Fruit fly (Drosophila melanogaster) whole organism, wandering third instar larva: ENCODE measurements around the gene CG7295.

ENCODE experiments used
- Abd-B ChIP-seq: fragments of >200 bp; optimal IDR thresholded peaks from 2 replicates; lab custom pipeline; 2017; ENCODE audit warnings: missing biosample characterization, missing genetic modification characterization
- CG32264 ChIP-seq: fragments of 200-800 bp; sonication (Bioruptor generic); optimal IDR thresholded peaks from 2 replicates; lab custom pipeline; 2016; ENCODE audit warnings: missing biosample characterization, missing genetic modification characterization
- Dfd ChIP-seq: fragments of >200 bp; optimal IDR thresholded peaks from 2 replicates; lab custom pipeline; 2017; ENCODE audit warnings: missing biosample characterization, missing genetic modification characterization
- Dif ChIP-seq: fragments of 200-275, 200-300 bp; sonication (Bioruptor generic); optimal IDR thresholded peaks from 2 replicates; lab custom pipeline; 2018; ENCODE audit warnings: missing biosample characterization, missing genetic modification characterization; ENCODE audit not compliant: partially characterized antibody
- GATAd ChIP-seq: sonication (Bioruptor generic); optimal IDR thresholded peaks from 2 replicates; lab custom pipeline; 2016; ENCODE audit warnings: missing biosample characterization, missing genetic modification characterization
- HLH106 ChIP-seq: fragments of 200-800 bp; optimal IDR thresholded peaks from 3 replicates; lab custom pipeline; 2019; ENCODE audit warnings: missing biosample characterization, mild to moderate bottlenecking, missing genetic modification characterization, moderate library complexity
- Hnf4 ChIP-seq: fragments of 200-800 bp; sonication (Bioruptor generic); optimal IDR thresholded peaks from 2 replicates; lab custom pipeline; 2016; ENCODE audit warnings: missing biosample characterization, mild to moderate bottlenecking, missing genetic modification characterization
- Hr78 ChIP-seq: fragments of >200 bp; optimal IDR thresholded peaks from 2 replicates; lab custom pipeline; 2017; ENCODE audit warnings: missing biosample characterization, missing genetic modification characterization
- Jra ChIP-seq: sonication (Bioruptor generic); optimal IDR thresholded peaks from 2 replicates; lab custom pipeline; 2016; ENCODE audit warnings: missing biosample characterization, missing genetic modification characterization
- Mio ChIP-seq: sonication (Bioruptor generic); optimal IDR thresholded peaks from 2 replicates; lab custom pipeline; 2016; ENCODE audit warnings: missing biosample characterization, missing genetic modification characterization
- Myc ChIP-seq: fragments of >200 bp; optimal IDR thresholded peaks from 2 replicates; lab custom pipeline; 2017
- N ChIP-seq: fragments of >200 bp; optimal IDR thresholded peaks from 2 replicates; lab custom pipeline; 2018; ENCODE audit warnings: missing biosample characterization, missing external identifiers, missing genetic modification characterization
- Rel ChIP-seq, 2 experiments: fragments of 200-800 bp; sonication (Bioruptor generic) in 1 of 2; optimal IDR thresholded peaks; 2 replicates in 1 of 2; 3 replicates in 1 of 2; lab custom pipeline; 2016 to 2019; ENCODE audit warnings: mild to moderate bottlenecking in 2 of 2, missing biosample characterization in 2 of 2, missing genetic modification characterization in 2 of 2, moderate library complexity in 1 of 2
- Sp1 ChIP-seq: fragments of 200-800 bp; sonication (Bioruptor generic); optimal IDR thresholded peaks from 3 replicates; lab custom pipeline; 2019; ENCODE audit warnings: missing biosample characterization, mild to moderate bottlenecking, missing genetic modification characterization, moderate library complexity
- Vsx2 ChIP-seq: fragments of 200-300, 225-300 bp; sonication (Bioruptor generic); optimal IDR thresholded peaks from 2 replicates; lab custom pipeline; 2018; ENCODE audit warnings: missing biosample characterization, missing genetic modification characterization; ENCODE audit not compliant: partially characterized antibody
- br ChIP-seq: fragments of 200-800 bp; sonication (Bioruptor generic); optimal IDR thresholded peaks from 2 replicates; lab custom pipeline; 2016; ENCODE audit warnings: missing biosample characterization, missing genetic modification characterization
- brk ChIP-seq: fragments of 200-800 bp; sonication (Bioruptor generic); optimal IDR thresholded peaks from 2 replicates; lab custom pipeline; 2016; ENCODE audit warnings: missing biosample characterization, mild to moderate bottlenecking, missing genetic modification characterization
- dl ChIP-seq, 2 experiments: fragments of 175-275, 200-275 bp in 1 of 2; fragments of 200-275 bp in 1 of 2; sonication (Bioruptor generic); optimal IDR thresholded peaks; lab custom pipeline; 2018; ENCODE audit warnings: mild to moderate bottlenecking in 2 of 2, missing biosample characterization in 2 of 2, missing genetic modification characterization in 2 of 2, moderate library complexity in 2 of 2; ENCODE audit not compliant: partially characterized antibody in 2 of 2, insufficient read depth in 1 of 2
- dmrt93B ChIP-seq: fragments of 200-800 bp; sonication (Bioruptor generic); optimal IDR thresholded peaks from 2 replicates; lab custom pipeline; 2018; ENCODE audit warnings: missing biosample characterization, mild to moderate bottlenecking, missing genetic modification characterization
- dsf ChIP-seq: sonication (Bioruptor generic); optimal IDR thresholded peaks from 2 replicates; lab custom pipeline; 2016; ENCODE audit warnings: missing biosample characterization, missing genetic modification characterization, borderline replicate concordance
- ey ChIP-seq: fragments of 200-800 bp; sonication (Bioruptor generic); optimal IDR thresholded peaks from 2 replicates; lab custom pipeline; 2016; ENCODE audit warnings: missing biosample characterization, missing genetic modification characterization
- foxo ChIP-seq, 2 experiments: fragments of 200-800 bp; sonication (Bioruptor generic); optimal IDR thresholded peaks; 2 replicates in 1 of 2; 3 replicates in 1 of 2; lab custom pipeline; 2016 to 2017; ENCODE audit warnings: missing biosample characterization in 2 of 2, missing genetic modification characterization in 2 of 2
- fru ChIP-seq: fragments of 200-800 bp; sonication (Bioruptor generic); optimal IDR thresholded peaks from 3 replicates; lab custom pipeline; 2016; ENCODE audit warnings: missing biosample characterization, mild to moderate bottlenecking, missing genetic modification characterization
- h ChIP-seq: fragments of 200-800 bp; sonication (Bioruptor generic); optimal IDR thresholded peaks from 3 replicates; lab custom pipeline; 2016; ENCODE audit warnings: missing biosample characterization, mild to moderate bottlenecking, missing genetic modification characterization
- jim ChIP-seq: fragments of 175-275, 200-325 bp; sonication (Bioruptor generic); optimal IDR thresholded peaks from 2 replicates; lab custom pipeline; 2016; ENCODE audit warnings: missing biosample characterization, mild to moderate bottlenecking, missing genetic modification characterization
- lola ChIP-seq: fragments of >200 bp; optimal IDR thresholded peaks from 2 replicates; lab custom pipeline; 2017; ENCODE audit warnings: missing biosample characterization, missing genetic modification characterization
- psq ChIP-seq: fragments of 200-800 bp; sonication (Bioruptor generic); optimal IDR thresholded peaks from 3 replicates; lab custom pipeline; 2017; ENCODE audit warnings: missing biosample characterization, mild to moderate bottlenecking, missing genetic modification characterization, moderate library complexity
- rgr ChIP-seq: fragments of 200-800 bp; sonication (Bioruptor generic); optimal IDR thresholded peaks from 3 replicates; lab custom pipeline; 2016; ENCODE audit warnings: missing biosample characterization, mild to moderate bottlenecking, missing genetic modification characterization
- sage ChIP-seq: fragments of 200-800 bp; sonication (Bioruptor generic); optimal IDR thresholded peaks from 2 replicates; lab custom pipeline; 2016; ENCODE audit warnings: missing biosample characterization, mild to moderate bottlenecking, missing genetic modification characterization
- sv ChIP-seq: fragments of 200-800 bp; sonication (Bioruptor generic); optimal IDR thresholded peaks from 3 replicates; lab custom pipeline; 2016; ENCODE audit warnings: missing biosample characterization, missing genetic modification characterization
- tai ChIP-seq: sonication (Bioruptor generic); optimal IDR thresholded peaks from 2 replicates; lab custom pipeline; 2016; ENCODE audit warnings: missing biosample characterization, missing genetic modification characterization
- usp ChIP-seq: fragments of >200 bp; optimal IDR thresholded peaks from 2 replicates; lab custom pipeline; 2017; ENCODE audit warnings: missing biosample characterization, missing genetic modification characterization
- woc ChIP-seq: sonication (Bioruptor generic); optimal IDR thresholded peaks from 2 replicates; lab custom pipeline; 2016; ENCODE audit warnings: missing biosample characterization, mild to moderate bottlenecking, missing genetic modification characterization

The CG7295 gene

dm6 chr2L:1869503-1869902 lies at the start of gene CG7295:
Gene CG7295, plus strand, starts transcription at chr2L:1869803.
- TF ChIP-seq lola (GFP tag; lab: Kevin White, UChicago) (no peak), dl (GFP tag; optimal IDR thresholded peaks at IDR 0.05; lab: Kevin White, UChicago; ENCODE audit: insufficient read depth in 1 of 2, partially characterized antibody in 2 of 2) (no peak), fru (GFP tag; lab: Kevin White, UChicago) (no peak), dsf (GFP tag; lab: Kevin White, UChicago) (no peak), Sp1 (GFP tag; lab: Kevin White, UChicago) (no peak), br (GFP tag; lab: Kevin White, UChicago) (no peak), psq (no peak), foxo (GFP tag; optimal IDR thresholded peaks at IDR 0.05; lab: Kevin White, UChicago) (no peak), ey (GFP tag; lab: Kevin White, UChicago) (no peak), usp (GFP tag; lab: Kevin White, UChicago) (no peak), sage (GFP tag; lab: Kevin White, UChicago) (no peak)

dm6 chr2L:1823231-1823630 lies 46.4 kb upstream of the CG7295 start, which contains the start of gene CG31933:
Gene CG31933, minus strand, starts transcription at chr2L:1823331.
- TF ChIP-seq sage (GFP tag; lab: Kevin White, UChicago) = no peak
- no peak for TF ChIP-seq psq
- no peak for TF ChIP-seq N (GFP tag; lab: Kevin White, UChicago)
- no peak for TF ChIP-seq Vsx2
- no peak for TF ChIP-seq sv (GFP tag; lab: Kevin White, UChicago)
- TF ChIP-seq Rel (GFP tag; optimal IDR thresholded peaks at IDR 0.05; lab: Kevin White, UChicago) = no peak
- TF ChIP-seq Rel (tag; optimal IDR thresholded peaks at IDR 0.05; lab: Kevin White, UChicago) = no peak
- TF ChIP-seq Sp1 (GFP tag; lab: Kevin White, UChicago) = no peak
- no peak for TF ChIP-seq dsf (GFP tag; lab: Kevin White, UChicago)
- TF ChIP-seq br (GFP tag; lab: Kevin White, UChicago) = no peak
- no peak for TF ChIP-seq woc (GFP tag; lab: Kevin White, UChicago)
- no peak for TF ChIP-seq Jra (GFP tag; lab: Kevin White, UChicago)
- TF ChIP-seq Mio = no peak
- TF ChIP-seq GATAd (GFP tag; lab: Kevin White, UChicago) = no peak
- no peak for TF ChIP-seq tai
- no peak for TF ChIP-seq HLH106 (tag; lab: Kevin White, UChicago)
- no peak for TF ChIP-seq Myc
- TF ChIP-seq CG32264 (GFP tag; lab: Kevin White, UChicago) = no peak

- no peak for TF ChIP-seq GATAd (GFP tag; lab: Kevin White, UChicago)
- TF ChIP-seq h (GFP tag; lab: Kevin White, UChicago) = no peak
- TF ChIP-seq Dfd (GFP tag; lab: Kevin White, UChicago) = no peak
- no peak for TF ChIP-seq lola (GFP tag; lab: Kevin White, UChicago)
- no peak for TF ChIP-seq Hr78 (GFP tag; lab: Kevin White, UChicago)
- no peak for TF ChIP-seq Vsx2
These were observed 43.2 kb upstream of the CG7295 start, which contains the start of gene CG31664 for dm6 chr2L:1826400-1826799. Gene CG31664, minus strand, starts transcription at chr2L:1826500.

- TF ChIP-seq rgr (GFP tag; lab: Kevin White, UChicago) = no peak
- TF ChIP-seq Dfd (GFP tag; lab: Kevin White, UChicago) = no peak
- no peak for TF ChIP-seq jim (GFP tag; lab: Kevin White, UChicago)
- TF ChIP-seq Abd-B (GFP tag; lab: Kevin White, UChicago) = no peak
- TF ChIP-seq Rel (GFP tag; optimal IDR thresholded peaks at IDR 0.05; lab: Kevin White, UChicago) = no peak
- TF ChIP-seq Rel (tag; optimal IDR thresholded peaks at IDR 0.05; lab: Kevin White, UChicago) = no peak
- TF ChIP-seq Dif (GFP tag; lab: Kevin White, UChicago) = no peak
- TF ChIP-seq psq = no peak
- TF ChIP-seq, all 38 proteins: peak for 0
These were observed 41.3 kb upstream of the CG7295 start for dm6 chr2L:1828282-1828681.

- TF ChIP-seq sv (GFP tag; lab: Kevin White, UChicago) (no peak), ey (GFP tag; lab: Kevin White, UChicago) (no peak), foxo (GFP tag; optimal IDR thresholded peaks at IDR 0.05; lab: Kevin White, UChicago) (no peak), usp (GFP tag; lab: Kevin White, UChicago) (no peak), dsf (GFP tag; lab: Kevin White, UChicago) (no peak), rgr (GFP tag; lab: Kevin White, UChicago) (no peak), Abd-B (GFP tag; lab: Kevin White, UChicago) (no peak), Dif (GFP tag; lab: Kevin White, UChicago) (no peak), GATAd (GFP tag; lab: Kevin White, UChicago) (no peak), dmrt93B (no peak), sage (GFP tag; lab: Kevin White, UChicago) (no peak), brk (GFP tag; lab: Kevin White, UChicago) (no peak), Hnf4 (GFP tag; lab: Kevin White, UChicago) (no peak), Mio (no peak), psq (no peak)
These were observed 37.1 kb upstream of the CG7295 start, which contains the start of gene c-cup for dm6 chr2L:1832465-1832864. Gene c-cup, minus strand, starts transcription at chr2L:1832565.
